Fruit fly (Drosophila melanogaster) whole organism, adult: ENCODE results near the gene CG1552.

ENCODE experiments used
- CG12768 ChIP-seq: fragments of 200-800 bp; sonication (Bioruptor generic); optimal IDR thresholded peaks from 2 replicates; lab custom pipeline; 2017; ENCODE audit warnings: missing biosample characterization, missing genetic modification characterization, mild to moderate bottlenecking, moderate library complexity, missing genetic modification reagents
- CG33017 ChIP-seq: fragments of 200-800 bp; sonication (Bioruptor generic); optimal IDR thresholded peaks from 2 replicates; lab custom pipeline; 2018; ENCODE audit warnings: missing biosample characterization, mild to moderate bottlenecking, missing genetic modification characterization, moderate library complexity
- CG7045 ChIP-seq: fragments of 200-800 bp; sonication (Bioruptor generic); optimal IDR thresholded peaks from 2 replicates; lab custom pipeline; 2017; ENCODE audit warnings: missing biosample characterization, mild to moderate bottlenecking, missing genetic modification characterization
- Hr96 ChIP-seq: fragments of 200-800 bp; sonication (Bioruptor generic); optimal IDR thresholded peaks from 2 replicates; lab custom pipeline; 2016; ENCODE audit warnings: missing biosample characterization, missing genetic modification characterization
- bab1 ChIP-seq: fragments of 200-800 bp; sonication (Bioruptor generic); optimal IDR thresholded peaks from 3 replicates; lab custom pipeline; 2019; ENCODE audit warnings: missing biosample characterization, mild to moderate bottlenecking, missing genetic modification characterization, moderate library complexity
- cnc ChIP-seq, 2 experiments: fragments of >200 bp; optimal IDR thresholded peaks; 2 replicates each; lab custom pipeline; 2017
- kay ChIP-seq: fragments of 200-800 bp; sonication (Bioruptor generic); peaks from one replicate; lab custom pipeline; 2016; ENCODE audit warnings: missing biosample characterization, missing genetic modification characterization, borderline replicate concordance
- toe ChIP-seq: fragments of 200-800 bp; sonication (Bioruptor generic); optimal IDR thresholded peaks from 2 replicates; lab custom pipeline; 2016; ENCODE audit warnings: missing biosample characterization, missing genetic modification characterization

DNA sequence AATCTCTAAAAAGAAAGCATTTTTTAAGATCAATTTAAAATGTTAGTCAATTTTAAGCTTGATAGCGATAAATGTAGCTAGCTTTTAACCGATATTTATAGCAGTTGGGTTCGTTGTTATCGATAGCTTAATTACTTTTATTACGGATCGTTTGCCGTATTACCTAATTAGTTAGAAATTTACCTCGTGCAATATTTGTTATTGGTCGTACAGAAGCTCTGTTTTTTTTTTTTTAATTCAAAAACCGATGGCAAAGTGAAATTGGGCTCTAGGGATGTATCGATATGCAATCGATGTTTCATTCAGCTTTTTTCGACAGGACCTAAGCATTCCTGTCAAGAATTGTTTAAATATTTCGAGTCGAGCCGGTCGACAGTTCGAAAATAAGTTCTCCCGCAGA, 38.8 kb upstream of the CG1552 start, which contains the start of gene CG2061:
- TF ChIP-seq kay (no peak), CG7045 (GFP tag; lab: Kevin White, UChicago) (no peak), cnc (optimal IDR thresholded peaks at IDR 0.05; lab: Kevin White, UChicago) (no peak), bab1 (no peak), CG33017 (no peak), CG12768 (GFP tag; lab: Kevin White, UChicago) (no peak), Hr96 (no peak), toe (GFP tag; lab: Kevin White, UChicago) (no peak)
